Fruit fly (Drosophila melanogaster): ENCODE measurements around the gene CG11786.

CG11786 gene

dm6 chr3R:25044816-25045551 lies 1.1 kb upstream of the CG11786 start, which contains the start of gene 5PtaseI:
TSS of gene 5PtaseI (minus strand) at chr3R:25045151.
- TF ChIP-seq CG14655 (GFP tag; optimal IDR thresholded peaks at IDR 0.05) = no peak
- no peak for TF ChIP-seq CG17806 (tag; optimal IDR thresholded peaks at IDR 0.05)
- no peak for TF ChIP-seq gl (tag; optimal IDR thresholded peaks at IDR 0.05)
- TF ChIP-seq D1 (tag; optimal IDR thresholded peaks at IDR 0.05) = no peak
- no peak for TF ChIP-seq Snoo (tag; optimal IDR thresholded peaks at IDR 0.05)
- no peak for TF ChIP-seq CG9948 (tag; optimal IDR thresholded peaks at IDR 0.05)
- TF ChIP-seq CG12605 (GFP tag; IDR thresholded peaks at IDR 0.05) = no peak
- TF ChIP-seq EcR (GFP tag; optimal IDR thresholded peaks at IDR 0.05) = no peak
- TF ChIP-seq CG15710 (tag; optimal IDR thresholded peaks at IDR 0.05) = no peak
- TF ChIP-seq CG32121 (GFP tag; IDR thresholded peaks at IDR 0.05) = no peak
- TF ChIP-seq fd96Ca (GFP tag; IDR thresholded peaks at IDR 0.05) = no peak
- no peak for TF ChIP-seq CG34367 (tag; optimal IDR thresholded peaks at IDR 0.05)
- TF ChIP-seq CG10348 (GFP tag; IDR thresholded peaks at IDR 0.05) = no peak
- no peak for TF ChIP-seq rn (GFP tag; IDR thresholded peaks at IDR 0.05)
- no peak for TF ChIP-seq CG8301 (tag; optimal IDR thresholded peaks at IDR 0.05)
- no peak for TF ChIP-seq CG4496 (GFP tag; IDR thresholded peaks at IDR 0.05)

dm6 chr3R:25047504-25047903 lies 1.4 kb downstream of the CG11786 start, which contains the start of gene CG11790:
TSS of gene CG11790 (plus strand) at chr3R:25047706.
- TF ChIP-seq CG4496 (GFP tag; IDR thresholded peaks at IDR 0.05) = 0 out of 3 replicates have a peak, but pooled peaks have one; percentile 31
- TF ChIP-seq fd96Ca (GFP tag; IDR thresholded peaks at IDR 0.05) = no peak
- peak; percentile 15; the same call in 1 of the 2 replicates for TF ChIP-seq CG32121 (GFP tag; IDR thresholded peaks at IDR 0.05)

- TF ChIP-seq CG32121 (GFP tag; IDR thresholded peaks at IDR 0.05) (no peak), fd96Ca (GFP tag; IDR thresholded peaks at IDR 0.05) (no peak), CG8301 (tag; optimal IDR thresholded peaks at IDR 0.05) (no peak), Pif1A (GFP tag; optimal IDR thresholded peaks at IDR 0.05) (no peak), CG17806 (tag; optimal IDR thresholded peaks at IDR 0.05) (no peak), D1 (tag; optimal IDR thresholded peaks at IDR 0.05) (no peak), CG8159 (tag; optimal IDR thresholded peaks at IDR 0.05) (no peak)
Measured at dm6 chr3R:25049383-25049741, 3.2 kb downstream of the CG11786 start, which contains the start of gene CG11791. TSS of gene CG11791 (plus strand) at chr3R:25049616.

dm6 chr3R:25049742-25050517 lies 3.8 kb downstream of the CG11786 start:
- TF ChIP-seq EcR (GFP tag; optimal IDR thresholded peaks at IDR 0.05) (peak; percentile 72), CG17806 (tag; optimal IDR thresholded peaks at IDR 0.05) (peak; percentile 13), CG13204 (GFP tag; optimal IDR thresholded peaks at IDR 0.05) (no peak), CG8301 (tag; optimal IDR thresholded peaks at IDR 0.05) (peak; percentile 5), CG15710 (tag; optimal IDR thresholded peaks at IDR 0.05) (peak; percentile 11), Snoo (tag; optimal IDR thresholded peaks at IDR 0.05) (peak; percentile 39), gl (tag; optimal IDR thresholded peaks at IDR 0.05) (peak; percentile 44), Pif1B (GFP tag; optimal IDR thresholded peaks at IDR 0.05) (peak; percentile 59), CG10348 (GFP tag; IDR thresholded peaks at IDR 0.05) (no peak)

dm6 chr3R:25050649-25051048 lies 4.5 kb downstream of the CG11786 start:
- TF ChIP-seq EcR (GFP tag; optimal IDR thresholded peaks at IDR 0.05) (no peak), D1 (tag; optimal IDR thresholded peaks at IDR 0.05) (no peak), CG8159 (tag; optimal IDR thresholded peaks at IDR 0.05) (no peak), CG8301 (tag; optimal IDR thresholded peaks at IDR 0.05) (no peak), CG32121 (GFP tag; IDR thresholded peaks at IDR 0.05) (no peak), CG9948 (tag; optimal IDR thresholded peaks at IDR 0.05) (no peak), CG4496 (GFP tag; IDR thresholded peaks at IDR 0.05) (no peak), CG34367 (tag; optimal IDR thresholded peaks at IDR 0.05) (no peak), CG12605 (GFP tag; IDR thresholded peaks at IDR 0.05) (no peak)

- TF ChIP-seq CG4496 (GFP tag; IDR thresholded peaks at IDR 0.05) (peak; percentile 72; the same call in 2 of the 3 replicates), CG14655 (GFP tag; optimal IDR thresholded peaks at IDR 0.05) (no peak), CG10348 (GFP tag; IDR thresholded peaks at IDR 0.05) (no peak), CG34367 (tag; optimal IDR thresholded peaks at IDR 0.05) (no peak), Pif1B (GFP tag; optimal IDR thresholded peaks at IDR 0.05) (peak; percentile 27), CG8301 (tag; optimal IDR thresholded peaks at IDR 0.05) (peak; percentile 56), D1 (tag; optimal IDR thresholded peaks at IDR 0.05) (no peak), Ets98B (GFP tag; IDR thresholded peaks at IDR 0.05) (peak; percentile 80), EcR (GFP tag; optimal IDR thresholded peaks at IDR 0.05) (no peak), CG32121 (GFP tag; IDR thresholded peaks at IDR 0.05) (peak; percentile 73)
Measured at dm6 chr3R:25051441-25052097, 5.4 kb downstream of the CG11786 start.
